Worm (Caenorhabditis elegans): ENCODE measurements around the gene C05D11.13.
A peak's percentile ranks its signal among the peaks of the same experiment; 100 is the strongest.

Gene C05D11.13

DNA sequence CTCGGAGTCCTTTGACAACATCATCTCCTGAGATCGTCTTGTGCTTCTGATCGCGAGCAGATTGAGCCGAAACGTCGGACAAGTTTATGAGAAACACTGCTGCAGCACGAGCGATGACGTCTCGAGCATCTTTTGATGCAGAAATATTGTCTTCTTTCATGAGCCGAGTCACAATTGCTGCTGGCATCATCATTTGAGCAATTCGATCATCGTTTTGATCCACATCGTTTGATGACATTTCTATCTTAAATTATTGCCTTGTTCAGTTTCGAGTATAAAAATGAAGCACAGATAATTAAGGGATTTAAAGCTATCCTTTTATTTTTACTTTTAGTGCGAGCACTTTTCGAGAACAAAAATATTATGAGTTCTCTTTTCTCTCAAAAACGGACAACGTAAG, 18.2 kb upstream of the C05D11.13 start, which contains the start of gene T26A5.8:
Gene T26A5.8 (minus strand): TSS at position 247 of the 400 bp plus-strand sequence.
- TF ChIP-seq nhr-76 (tag; optimal IDR thresholded peaks at IDR 0.05) (no peak), unc-62 (GFP tag; optimal IDR thresholded peaks at IDR 0.05) (no peak), skn-1 (tag; optimal IDR thresholded peaks at IDR 0.05) (no peak), nhr-43 (tag; optimal IDR thresholded peaks at IDR 0.05; ENCODE audit: poor library complexity, severe bottlenecking) (peak; percentile 40), fkh-2 (tag; optimal IDR thresholded peaks at IDR 0.05) (no peak), fkh-10 (GFP tag; optimal IDR thresholded peaks at IDR 0.05) (no peak), nfya-1 (tag; optimal IDR thresholded peaks at IDR 0.05; ENCODE audit: insufficient read depth) (peak; percentile 10), nhr-77 (tag; optimal IDR thresholded peaks at IDR 0.05) (no peak), lsy-12 (tag; optimal IDR thresholded peaks at IDR 0.05) (peak; percentile 30), ceh-9 (tag; optimal IDR thresholded peaks at IDR 0.05) (no peak), ceh-82 (tag; optimal IDR thresholded peaks at IDR 0.05) (no peak), tbx-2 (tag; optimal IDR thresholded peaks at IDR 0.05) (no peak), elt-2 (tag; optimal IDR thresholded peaks at IDR 0.05) (peak; percentile 20), ama-1 (optimal IDR thresholded peaks at IDR 0.05) (peak; percentile 96), lin-15B (tag; optimal IDR thresholded peaks at IDR 0.05) (no peak), elt-1 (tag; optimal IDR thresholded peaks at IDR 0.05) (no peak), unc-39 (tag; optimal IDR thresholded peaks at IDR 0.05) (no peak), eor-1 (tag; optimal IDR thresholded peaks at IDR 0.05) (no peak)

DNA sequence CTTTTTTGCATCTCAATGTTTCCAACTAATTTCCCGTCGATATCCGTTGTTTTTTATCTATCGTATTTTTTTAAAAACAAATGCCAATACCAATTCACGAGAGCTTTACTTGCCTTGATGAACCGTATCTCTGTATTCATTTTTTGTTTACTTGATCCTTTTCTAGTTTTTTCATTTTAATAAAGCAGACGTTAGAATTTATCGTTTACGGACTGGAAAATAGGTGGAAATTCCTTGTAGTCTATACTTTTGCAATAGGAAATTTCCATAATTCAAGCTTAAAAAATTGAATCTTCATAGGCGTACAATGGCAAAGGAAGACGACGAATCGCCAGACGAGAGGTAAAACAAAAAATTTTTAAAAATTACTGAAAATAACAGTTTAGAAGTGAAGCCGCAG, 15.4 kb upstream of the C05D11.13 start, which contains the start of gene algn-1:
Gene algn-1 (plus strand): TSS at position 301 of the 400 bp plus-strand sequence.
- no peak for TF ChIP-seq egl-27 (tag; optimal IDR thresholded peaks at IDR 0.05)
- no peak for TF ChIP-seq nhr-25 (tag; optimal IDR thresholded peaks at IDR 0.05)
- no peak for TF ChIP-seq hmg-11 (tag; optimal IDR thresholded peaks at IDR 0.05)
- no peak for TF ChIP-seq nhr-23 (tag; optimal IDR thresholded peaks at IDR 0.05)
- no peak for TF ChIP-seq nhr-12 (tag; optimal IDR thresholded peaks at IDR 0.05)
- no peak for TF ChIP-seq pqm-1 (tag; optimal IDR thresholded peaks at IDR 0.05)
- no peak for TF ChIP-seq lin-15B (tag; optimal IDR thresholded peaks at IDR 0.05)

ce11 chrIII:6454183-6454582, 9.8 kb upstream of the C05D11.13 start, which contains the start of gene jhdm-1:
TSS of gene jhdm-1 (plus strand) at chrIII:6454483.
- TF ChIP-seq nhr-23 (tag; optimal IDR thresholded peaks at IDR 0.05) (no peak), unc-39 (tag; optimal IDR thresholded peaks at IDR 0.05) (no peak), pha-4 (tag; optimal IDR thresholded peaks at IDR 0.05) (no peak), lin-39 (tag; optimal IDR thresholded peaks at IDR 0.05) (no peak), eor-1 (tag; optimal IDR thresholded peaks at IDR 0.05) (no peak), fkh-2 (tag; optimal IDR thresholded peaks at IDR 0.05) (no peak), lsy-12 (tag; optimal IDR thresholded peaks at IDR 0.05) (no peak), skn-1 (tag; optimal IDR thresholded peaks at IDR 0.05) (no peak)

DNA sequence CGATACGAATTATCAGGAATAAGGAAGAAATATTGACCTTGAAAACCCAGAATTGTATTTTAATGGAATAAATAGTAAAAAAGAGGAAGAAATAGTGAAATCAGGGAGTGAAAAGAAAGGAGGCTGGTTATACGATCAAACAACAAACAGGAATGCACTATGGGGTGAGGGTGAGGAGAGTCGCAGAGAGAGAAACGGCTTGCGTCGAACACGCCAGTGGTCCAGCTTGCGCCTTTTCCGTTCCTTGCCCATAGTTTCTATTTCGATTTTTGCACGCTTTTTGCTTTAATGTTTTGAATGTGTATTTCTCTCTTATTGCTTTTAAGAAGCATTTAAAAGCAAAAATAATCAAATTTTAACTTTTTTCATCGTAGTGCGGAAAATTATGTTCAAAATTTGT, 9.3 kb upstream of the C05D11.13 start:
- peak; percentile 60 for TF ChIP-seq egl-27 (tag; optimal IDR thresholded peaks at IDR 0.05)
- TF ChIP-seq nhr-43 (tag; optimal IDR thresholded peaks at IDR 0.05; ENCODE audit: poor library complexity, severe bottlenecking) = peak; percentile 73
- TF ChIP-seq pha-4 (tag; optimal IDR thresholded peaks at IDR 0.05) = peak; percentile 84
- TF ChIP-seq nhr-25 (tag; optimal IDR thresholded peaks at IDR 0.05) = peak; percentile 87
- TF ChIP-seq tbx-2 (tag; optimal IDR thresholded peaks at IDR 0.05) = peak; percentile 20
- no peak for TF ChIP-seq sea-2 (GFP tag; optimal IDR thresholded peaks at IDR 0.05)
- peak; percentile 64 for TF ChIP-seq R02D3.7 (tag; optimal IDR thresholded peaks at IDR 0.05)
- peak; percentile 90 for TF ChIP-seq nhr-23 (tag; optimal IDR thresholded peaks at IDR 0.05)
- TF ChIP-seq elt-2 (tag; optimal IDR thresholded peaks at IDR 0.05) = peak; percentile 61
- peak; percentile 69 for TF ChIP-seq lsy-12 (tag; optimal IDR thresholded peaks at IDR 0.05)
- peak; percentile 27 for TF ChIP-seq ceh-28 (tag; optimal IDR thresholded peaks at IDR 0.05)
- peak; percentile 94 for TF ChIP-seq hmg-11 (tag; optimal IDR thresholded peaks at IDR 0.05)
- TF ChIP-seq eor-1 (tag; optimal IDR thresholded peaks at IDR 0.05) = no peak
- peak; percentile 82 for TF ChIP-seq pqm-1 (tag; optimal IDR thresholded peaks at IDR 0.05)
- TF ChIP-seq egl-5 (tag; optimal IDR thresholded peaks at IDR 0.05) = peak; percentile 8
- no peak for TF ChIP-seq ztf-4 (tag; optimal IDR thresholded peaks at IDR 0.05)
- TF ChIP-seq nfya-1 (tag; optimal IDR thresholded peaks at IDR 0.05; ENCODE audit: insufficient read depth) = peak; percentile 81
- peak; percentile 0 for TF ChIP-seq ceh-82 (tag; optimal IDR thresholded peaks at IDR 0.05)
- no peak for TF ChIP-seq ZK546.5 (tag; optimal IDR thresholded peaks at IDR 0.05)
- peak; percentile 32 for TF ChIP-seq ama-1 (optimal IDR thresholded peaks at IDR 0.05)
- no peak for TF ChIP-seq nhr-12 (tag; optimal IDR thresholded peaks at IDR 0.05)
- TF ChIP-seq ceh-9 (tag; optimal IDR thresholded peaks at IDR 0.05) = no peak
- TF ChIP-seq mdl-1 (tag; optimal IDR thresholded peaks at IDR 0.05) = peak; percentile 0
- no peak for TF ChIP-seq fkh-2 (tag; optimal IDR thresholded peaks at IDR 0.05)
- TF ChIP-seq snpc-4 (tag; optimal IDR thresholded peaks at IDR 0.05) = peak; percentile 88
- TF ChIP-seq nhr-11 (tag; optimal IDR thresholded peaks at IDR 0.05) = peak; percentile 29
- TF ChIP-seq ceh-16 (tag; optimal IDR thresholded peaks at IDR 0.05) = no peak
- peak; percentile 63 for TF ChIP-seq jun-1 (tag; optimal IDR thresholded peaks at IDR 0.05)
- peak; percentile 58 for TF ChIP-seq lin-39 (tag; optimal IDR thresholded peaks at IDR 0.05)
- peak; percentile 84 for TF ChIP-seq lin-15B (tag; optimal IDR thresholded peaks at IDR 0.05)

All from whole organism, L3 larva.